Worm (Caenorhabditis elegans): ENCODE results near the gene CD4.1.
A peak's percentile ranks its signal among the peaks of the same experiment; 100 is the strongest.

The CD4.1 gene

ce11 chrV:5582308-5582707 lies 24.0 kb upstream of the CD4.1 start:
- TF ChIP-seq fkh-6 (tag; optimal IDR thresholded peaks at IDR 0.05) (no peak), nfya-1 (tag; optimal IDR thresholded peaks at IDR 0.05) (peak; percentile 35), unc-42 (tag; optimal IDR thresholded peaks at IDR 0.05) (peak; percentile 82), eyg-1 (tag; optimal IDR thresholded peaks at IDR 0.05) (no peak), ceh-18 (tag; optimal IDR thresholded peaks at IDR 0.05) (no peak), pax-1 (tag; optimal IDR thresholded peaks at IDR 0.05) (no peak)

- no peak for TF ChIP-seq ttx-3 (tag; optimal IDR thresholded peaks at IDR 0.05)
- peak; percentile 46 for TF ChIP-seq unc-55 (GFP tag; optimal IDR thresholded peaks at IDR 0.05)
- TF ChIP-seq ztf-16 (tag; optimal IDR thresholded peaks at IDR 0.05), result no peak
These were observed 23.5 kb upstream of the CD4.1 start for ce11 chrV:5582860-5583259.

- TF ChIP-seq nfya-1 (tag; optimal IDR thresholded peaks at IDR 0.05) (peak; percentile 13), ets-4 (tag; optimal IDR thresholded peaks at IDR 0.05) (no peak)
These were observed 22.0 kb upstream of the CD4.1 start, which contains the start of gene pas-6 for ce11 chrV:5584293-5584776. pas-6 (minus strand) TSS chrV:5584343.

ce11 chrV:5584833-5585232 lies 21.5 kb upstream of the CD4.1 start, which contains the start of gene CD4.11:
CD4.11 (plus strand) TSS chrV:5585133.
- TF ChIP-seq nhr-11 (tag; optimal IDR thresholded peaks at IDR 0.05) (no peak), madf-2 (tag; optimal IDR thresholded peaks at IDR 0.05) (no peak), ets-4 (tag; optimal IDR thresholded peaks at IDR 0.05) (no peak), Y22D7AL.16 (tag; optimal IDR thresholded peaks at IDR 0.05) (no peak), hlh-13 (GFP tag; optimal IDR thresholded peaks at IDR 0.05) (no peak), F13H6.1 (tag; optimal IDR thresholded peaks at IDR 0.05) (no peak), pros-1 (tag; optimal IDR thresholded peaks at IDR 0.05) (no peak), C08G9.2 (tag; optimal IDR thresholded peaks at IDR 0.05) (no peak), ama-1 (optimal IDR thresholded peaks at IDR 0.05) (no peak), pqm-1 (tag; optimal IDR thresholded peaks at IDR 0.05) (no peak), ceh-34 (tag; optimal IDR thresholded peaks at IDR 0.05) (no peak), fkh-10 (GFP tag; optimal IDR thresholded peaks at IDR 0.05) (no peak), hlh-30 (tag; optimal IDR thresholded peaks at IDR 0.05; ENCODE audit: insufficient read depth) (no peak), rnt-1 (tag; optimal IDR thresholded peaks at IDR 0.05) (no peak), unc-86 (tag; optimal IDR thresholded peaks at IDR 0.05) (no peak), sdc-2 (tag; optimal IDR thresholded peaks at IDR 0.05) (no peak), ceh-24 (tag; optimal IDR thresholded peaks at IDR 0.05) (no peak)

ce11 chrV:5587042-5587441 lies 19.3 kb upstream of the CD4.1 start:
- no peak for TF ChIP-seq ttx-3 (tag; optimal IDR thresholded peaks at IDR 0.05)
- no peak for TF ChIP-seq fkh-6 (tag; optimal IDR thresholded peaks at IDR 0.05)
- TF ChIP-seq ceh-2 (tag; optimal IDR thresholded peaks at IDR 0.05), result no peak
- no peak for TF ChIP-seq rnt-1 (tag; optimal IDR thresholded peaks at IDR 0.05)
- TF ChIP-seq fkh-10 (GFP tag; optimal IDR thresholded peaks at IDR 0.05), result no peak
- no peak for TF ChIP-seq elt-4 (tag; optimal IDR thresholded peaks at IDR 0.05)
- no peak for TF ChIP-seq hlh-8 (tag; optimal IDR thresholded peaks at IDR 0.05)
- no peak for TF ChIP-seq mec-3 (tag; optimal IDR thresholded peaks at IDR 0.05; ENCODE audit: borderline replicate concordance)
- no peak for TF ChIP-seq pros-1 (tag; optimal IDR thresholded peaks at IDR 0.05)
- no peak for TF ChIP-seq sox-4 (tag; optimal IDR thresholded peaks at IDR 0.05)
- TF ChIP-seq ama-1 (optimal IDR thresholded peaks at IDR 0.05), result no peak
- no peak for TF ChIP-seq madf-2 (tag; optimal IDR thresholded peaks at IDR 0.05)
- no peak for TF ChIP-seq zip-5 (tag; optimal IDR thresholded peaks at IDR 0.05)

- TF ChIP-seq ztf-16 (tag; optimal IDR thresholded peaks at IDR 0.05), result no peak
- no peak for TF ChIP-seq hlh-13 (GFP tag; optimal IDR thresholded peaks at IDR 0.05)
- TF ChIP-seq elt-4 (tag; optimal IDR thresholded peaks at IDR 0.05), result no peak
- no peak for TF ChIP-seq sox-2 (GFP tag; IDR thresholded peaks at IDR 0.05)
- TF ChIP-seq unc-42 (tag; optimal IDR thresholded peaks at IDR 0.05), result no peak
- no peak for TF ChIP-seq dve-1 (tag; optimal IDR thresholded peaks at IDR 0.05)
- TF ChIP-seq mec-3 (tag; optimal IDR thresholded peaks at IDR 0.05; ENCODE audit: borderline replicate concordance), result no peak
- TF ChIP-seq hlh-6 (tag; optimal IDR thresholded peaks at IDR 0.05), result no peak
- no peak for TF ChIP-seq ceh-24 (tag; optimal IDR thresholded peaks at IDR 0.05)
- TF ChIP-seq pha-4 (tag; optimal IDR thresholded peaks at IDR 0.05), result no peak
- TF ChIP-seq rnt-1 (tag; optimal IDR thresholded peaks at IDR 0.05), result no peak
- TF ChIP-seq nhr-11 (tag; optimal IDR thresholded peaks at IDR 0.05), result no peak
- no peak for TF ChIP-seq pqm-1 (tag; optimal IDR thresholded peaks at IDR 0.05)
- no peak for TF ChIP-seq ceh-22 (tag; optimal IDR thresholded peaks at IDR 0.05)
- no peak for TF ChIP-seq fax-1 (tag; optimal IDR thresholded peaks at IDR 0.05)
- TF ChIP-seq dmd-4 (tag; optimal IDR thresholded peaks at IDR 0.05; ENCODE audit: borderline replicate concordance), result no peak
- TF ChIP-seq pha-2 (tag; optimal IDR thresholded peaks at IDR 0.05), result no peak
- TF ChIP-seq hlh-15 (tag; optimal IDR thresholded peaks at IDR 0.05), result no peak
- TF ChIP-seq pat-9 (tag; optimal IDR thresholded peaks at IDR 0.05), result no peak
These were observed 18.4 kb upstream of the CD4.1 start for ce11 chrV:5587955-5588354.

All from whole organism, late embryonic.